In genomic region chrII:10541923-10542486, ce11 we compare ENCODE assay signal across 4 worm cellular contexts.
TF ChIP-seq lines count a peak whose summit lies in the region.

TSS of gene pro-1 (minus strand) at chrII:10541996.

TF ChIP-seq in whole organism, L2 larva, 48 proteins besides CTCF, POLR2A, EP300 and RAD21 (continues in another document):
- TF ChIP-seq C34F6.9 (tag; optimal IDR thresholded peaks at IDR 0.05; lab: Kevin White, UChicago) (peak; percentile 77), elt-1 (tag; optimal IDR thresholded peaks at IDR 0.05; lab: Kevin White, UChicago) (no peak), nhr-25 (tag; optimal IDR thresholded peaks at IDR 0.05; lab: Kevin White, UChicago) (peak; percentile 98), crh-2 (tag; optimal IDR thresholded peaks at IDR 0.05; lab: Kevin White, UChicago) (peak; percentile 78), mdl-1 (tag; optimal IDR thresholded peaks at IDR 0.05; lab: Kevin White, UChicago) (no peak), alr-1 (tag; optimal IDR thresholded peaks at IDR 0.05; lab: Kevin White, UChicago) (no peak), ZK546.5 (tag; optimal IDR thresholded peaks at IDR 0.05; lab: Kevin White, UChicago) (no peak), lin-39 (tag; optimal IDR thresholded peaks at IDR 0.05; lab: Kevin White, UChicago) (no peak), lin-13 (GFP tag; optimal IDR thresholded peaks at IDR 0.05; lab: Kevin White, UChicago) (peak; percentile 79), elt-3 (tag; optimal IDR thresholded peaks at IDR 0.05; lab: Kevin White, UChicago) (no peak), nhr-6 (tag; optimal IDR thresholded peaks at IDR 0.05; lab: Kevin White, UChicago) (peak; percentile 85), nhr-129 (tag; optimal IDR thresholded peaks at IDR 0.05; lab: Kevin White, UChicago) (peak; percentile 80), R02D3.7 (tag; optimal IDR thresholded peaks at IDR 0.05; lab: Kevin White, UChicago) (peak; percentile 80), nhr-10 (tag; optimal IDR thresholded peaks at IDR 0.05; lab: Kevin White, UChicago) (no peak), lin-11 (tag; optimal IDR thresholded peaks at IDR 0.05; lab: Kevin White, UChicago) (no peak), ztf-4 (tag; optimal IDR thresholded peaks at IDR 0.05; lab: Kevin White, UChicago) (peak; percentile 97), Y55F3AM.14 (GFP tag; optimal IDR thresholded peaks at IDR 0.05; lab: Kevin White, UChicago) (peak; percentile 78), nhr-237 (tag; optimal IDR thresholded peaks at IDR 0.05; lab: Kevin White, UChicago) (no peak), ama-1 (optimal IDR thresholded peaks at IDR 0.05; lab: Kevin White, UChicago) (peak; percentile 97), ceh-16 (tag; optimal IDR thresholded peaks at IDR 0.05; lab: Kevin White, UChicago) (no peak), nhr-21 (tag; optimal IDR thresholded peaks at IDR 0.05; lab: Kevin White, UChicago) (peak; percentile 79), egl-27 (tag; optimal IDR thresholded peaks at IDR 0.05; lab: Kevin White, UChicago) (no peak), unc-55 (GFP tag; optimal IDR thresholded peaks at IDR 0.05; lab: Kevin White, UChicago) (peak; percentile 79), ztf-11 (tag; optimal IDR thresholded peaks at IDR 0.05; lab: Kevin White, UChicago) (no peak)

TF ChIP-seq in whole organism, L4 larva, 104 proteins besides CTCF, POLR2A, EP300 and RAD21 (continues in another document):
- TF ChIP-seq nhr-77 (tag; optimal IDR thresholded peaks at IDR 0.05; lab: Kevin White, UChicago), result peak; percentile 72
- TF ChIP-seq ceh-82 (tag; optimal IDR thresholded peaks at IDR 0.05; lab: Kevin White, UChicago), result no peak
- no peak for TF ChIP-seq egl-27 (tag; optimal IDR thresholded peaks at IDR 0.05; lab: Kevin White, UChicago)
- TF ChIP-seq lin-39 (tag; optimal IDR thresholded peaks at IDR 0.05; lab: Kevin White, UChicago), result no peak
- TF ChIP-seq rbr-2 (tag; optimal IDR thresholded peaks at IDR 0.05; lab: Kevin White, UChicago), result peak; percentile 62
- TF ChIP-seq attf-4 (tag; optimal IDR thresholded peaks at IDR 0.05; lab: Kevin White, UChicago), result no peak
- TF ChIP-seq madf-5 (GFP tag; IDR thresholded peaks at IDR 0.05; lab: Robert Waterston, UW), result peak; percentile 45 to 73
- TF ChIP-seq skn-1 (tag; optimal IDR thresholded peaks at IDR 0.05; lab: Kevin White, UChicago), result no peak
- peak; percentile 6 for TF ChIP-seq lin-13 (GFP tag; optimal IDR thresholded peaks at IDR 0.05; lab: Kevin White, UChicago)
- peak; percentile 87 for TF ChIP-seq pha-4 (GFP tag; IDR thresholded peaks at IDR 0.05; lab: Robert Waterston, UW)
- TF ChIP-seq pha-4 (tag; optimal IDR thresholded peaks at IDR 0.05; lab: Kevin White, UChicago), result peak; percentile 32
- TF ChIP-seq hif-1 (tag; optimal IDR thresholded peaks at IDR 0.05; lab: Kevin White, UChicago), result peak in 1 of 2 experiments; percentile 84
- peak; percentile 80 for TF ChIP-seq php-3 (GFP tag; IDR thresholded peaks at IDR 0.05; lab: Robert Waterston, UW)
- TF ChIP-seq nhr-25 (tag; optimal IDR thresholded peaks at IDR 0.05; lab: Kevin White, UChicago; ENCODE audit: borderline replicate concordance, insufficient read depth), result peak; percentile 62
- peak; percentile 60 for TF ChIP-seq fos-1 (tag; optimal IDR thresholded peaks at IDR 0.05; lab: Kevin White, UChicago)
- TF ChIP-seq F44E2.7 (GFP tag; IDR thresholded peaks at IDR 0.05; lab: Robert Waterston, UW), result no peak
- peak; percentile 92 for TF ChIP-seq ama-1 (optimal IDR thresholded peaks at IDR 0.05; lab: Kevin White, UChicago)
- no peak for TF ChIP-seq lir-3 (tag; optimal IDR thresholded peaks at IDR 0.05; lab: Kevin White, UChicago)
- peak; percentile 79 for TF ChIP-seq nhr-111 (GFP tag; optimal IDR thresholded peaks at IDR 0.05; lab: Kevin White, UChicago)
- peak; percentile 92 for TF ChIP-seq ceh-20 (GFP tag; IDR thresholded peaks at IDR 0.05; lab: Robert Waterston, UW)
- peak; percentile 89 for TF ChIP-seq mdt-29 (GFP tag; IDR thresholded peaks at IDR 0.05; lab: Robert Waterston, UW)
- peak; percentile 52 for TF ChIP-seq ceh-28 (tag; optimal IDR thresholded peaks at IDR 0.05; lab: Kevin White, UChicago)
- TF ChIP-seq cey-2 (tag; optimal IDR thresholded peaks at IDR 0.05; lab: Kevin White, UChicago; ENCODE audit: borderline replicate concordance, insufficient read depth), result no peak
- no peak for TF ChIP-seq ceh-44 (GFP tag; IDR thresholded peaks at IDR 0.05; lab: Robert Waterston, UW)

TF ChIP-seq in whole organism, late embryonic, 69 proteins besides CTCF, POLR2A, EP300 and RAD21:
- peak; percentile 17 for TF ChIP-seq tbx-2 (tag; optimal IDR thresholded peaks at IDR 0.05; lab: Kevin White, UChicago)
- peak; percentile 25 for TF ChIP-seq Y22D7AL.16 (tag; optimal IDR thresholded peaks at IDR 0.05; lab: Kevin White, UChicago)
- peak; percentile 45 for TF ChIP-seq gmeb-2 (tag; optimal IDR thresholded peaks at IDR 0.05; lab: Kevin White, UChicago)
- peak; percentile 62 for TF ChIP-seq pax-1 (tag; optimal IDR thresholded peaks at IDR 0.05; lab: Kevin White, UChicago)
- no peak for TF ChIP-seq hlh-6 (tag; optimal IDR thresholded peaks at IDR 0.05; lab: Kevin White, UChicago)
- TF ChIP-seq ceh-48 (tag; optimal IDR thresholded peaks at IDR 0.05; lab: Kevin White, UChicago), result no peak
- peak; percentile 43 for TF ChIP-seq nfya-1 (tag; optimal IDR thresholded peaks at IDR 0.05; lab: Kevin White, UChicago)
- no peak for TF ChIP-seq hlh-13 (GFP tag; optimal IDR thresholded peaks at IDR 0.05; lab: Kevin White, UChicago)
- TF ChIP-seq sox-2 (GFP tag; IDR thresholded peaks at IDR 0.05; lab: Robert Waterston, UW), result no peak
- peak; percentile 43 for TF ChIP-seq elt-2 (tag; optimal IDR thresholded peaks at IDR 0.05; lab: Kevin White, UChicago)
- TF ChIP-seq tbx-7 (tag; optimal IDR thresholded peaks at IDR 0.05; lab: Kevin White, UChicago), result no peak
- peak; percentile 29 for TF ChIP-seq F13H6.1 (tag; optimal IDR thresholded peaks at IDR 0.05; lab: Kevin White, UChicago)
- peak; percentile 82 for TF ChIP-seq ama-1 (optimal IDR thresholded peaks at IDR 0.05; lab: Kevin White, UChicago)
- TF ChIP-seq che-1 (tag; optimal IDR thresholded peaks at IDR 0.05; lab: Kevin White, UChicago), result peak; percentile 10
- no peak for TF ChIP-seq madf-2 (tag; optimal IDR thresholded peaks at IDR 0.05; lab: Kevin White, UChicago)
- TF ChIP-seq dmd-4 (tag; optimal IDR thresholded peaks at IDR 0.05; lab: Kevin White, UChicago; ENCODE audit: borderline replicate concordance), result no peak
- TF ChIP-seq ztf-16 (tag; optimal IDR thresholded peaks at IDR 0.05; lab: Kevin White, UChicago), result no peak
- TF ChIP-seq ceh-45 (GFP tag; IDR thresholded peaks at IDR 0.05; lab: Robert Waterston, UW), result 0 out of 2 replicates have a peak, but pooled peaks have one; percentile 11
- TF ChIP-seq fkh-10 (GFP tag; optimal IDR thresholded peaks at IDR 0.05; lab: Kevin White, UChicago), result no peak
- TF ChIP-seq pha-2 (tag; optimal IDR thresholded peaks at IDR 0.05; lab: Kevin White, UChicago), result no peak
- TF ChIP-seq fkh-6 (tag; optimal IDR thresholded peaks at IDR 0.05; lab: Kevin White, UChicago), result no peak
- peak; percentile 19 for TF ChIP-seq dve-1 (tag; optimal IDR thresholded peaks at IDR 0.05; lab: Kevin White, UChicago)
- TF ChIP-seq pat-9 (tag; optimal IDR thresholded peaks at IDR 0.05; lab: Kevin White, UChicago), result no peak
- peak; percentile 14 for TF ChIP-seq ceh-31 (tag; optimal IDR thresholded peaks at IDR 0.05; lab: Kevin White, UChicago)

TF ChIP-seq in whole organism, mixed stage, embryonic, 35 proteins besides CTCF, POLR2A, EP300 and RAD21:
- TF ChIP-seq ceh-83 (GFP tag; optimal IDR thresholded peaks at IDR 0.05; lab: Kevin White, UChicago) (peak; percentile 43), zip-8 (tag; optimal IDR thresholded peaks at IDR 0.05; lab: Kevin White, UChicago) (no peak), blmp-1 (tag; optimal IDR thresholded peaks at IDR 0.05; lab: Kevin White, UChicago) (no peak), nhr-28 (tag; optimal IDR thresholded peaks at IDR 0.05; lab: Kevin White, UChicago) (no peak), cnd-1 (tag; optimal IDR thresholded peaks at IDR 0.05; lab: Kevin White, UChicago) (no peak), M03D4.4 (tag; optimal IDR thresholded peaks at IDR 0.05; lab: Kevin White, UChicago) (peak; percentile 45), ham-2 (GFP tag; optimal IDR thresholded peaks at IDR 0.05; lab: Kevin White, UChicago) (no peak), unc-62 (GFP tag; optimal IDR thresholded peaks at IDR 0.05; lab: Kevin White, UChicago) (peak; percentile 41), sem-2 (GFP tag; optimal IDR thresholded peaks at IDR 0.05; lab: Kevin White, UChicago) (peak; percentile 14), mab-5 (tag; optimal IDR thresholded peaks at IDR 0.05; lab: Kevin White, UChicago) (no peak), ces-1 (GFP tag; optimal IDR thresholded peaks at IDR 0.05; lab: Kevin White, UChicago) (peak; percentile 46), bed-3 (GFP tag; optimal IDR thresholded peaks at IDR 0.05; lab: Kevin White, UChicago) (peak; percentile 27), ztf-11 (tag; optimal IDR thresholded peaks at IDR 0.05; lab: Kevin White, UChicago) (peak; percentile 16), lsy-2 (tag; optimal IDR thresholded peaks at IDR 0.05; lab: Kevin White, UChicago) (peak; percentile 55), mep-1 (tag; optimal IDR thresholded peaks at IDR 0.05; lab: Kevin White, UChicago) (peak; percentile 21), pha-4 (tag; optimal IDR thresholded peaks at IDR 0.05; lab: Kevin White, UChicago) (peak; percentile 5), ceh-39 (tag; optimal IDR thresholded peaks at IDR 0.05; lab: Kevin White, UChicago) (peak; percentile 57), hlh-1 (tag; optimal IDR thresholded peaks at IDR 0.05; lab: Kevin White, UChicago) (no peak), sptf-1 (tag; optimal IDR thresholded peaks at IDR 0.05; lab: Kevin White, UChicago) (peak; percentile 77), elt-3 (tag; optimal IDR thresholded peaks at IDR 0.05; lab: Kevin White, UChicago) (no peak), nhr-237 (tag; optimal IDR thresholded peaks at IDR 0.05; lab: Kevin White, UChicago) (peak; percentile 52), unc-39 (tag; optimal IDR thresholded peaks at IDR 0.05; lab: Kevin White, UChicago) (no peak)
